Fruit fly (Drosophila melanogaster): ENCODE measurements around the gene abd-A.
A peak's percentile ranks its signal among the peaks of the same experiment; 100 is the strongest.

Gene abd-A

dm6 chr3R:16813116-16813752 is 16.6 kb downstream of the abd-A start:
- TF ChIP-seq pros (GFP tag; optimal IDR thresholded peaks at IDR 0.05) = no peak
- no peak for TF ChIP-seq CG31365 (tag; optimal IDR thresholded peaks at IDR 0.05)
- no peak for TF ChIP-seq ems (GFP tag; optimal IDR thresholded peaks at IDR 0.05)
- TF ChIP-seq Ets65A (GFP tag) = peak; percentile 22
- peak; percentile 71 for TF ChIP-seq Blimp-1 (GFP tag; optimal IDR thresholded peaks at IDR 0.05)
- TF ChIP-seq inv (GFP tag; IDR thresholded peaks at IDR 0.05; ENCODE audit: partially characterized antibody) = no peak
- no peak for TF ChIP-seq CG3847 (GFP tag; IDR thresholded peaks at IDR 0.05)
- TF ChIP-seq cg (GFP tag; optimal IDR thresholded peaks at IDR 0.05) = peak; percentile 73
- peak; percentile 15 for TF ChIP-seq kni (GFP tag; optimal IDR thresholded peaks at IDR 0.05)
- TF ChIP-seq ken (GFP tag; IDR thresholded peaks at IDR 0.05) = no peak
- TF ChIP-seq E2f2 (GFP tag; IDR thresholded peaks at IDR 0.05) = no peak
- TF ChIP-seq CG1602 (GFP tag; optimal IDR thresholded peaks at IDR 0.05) = no peak
- TF ChIP-seq abd-A (tag; optimal IDR thresholded peaks at IDR 0.05) = peak; percentile 100
- no peak for TF ChIP-seq Oaz (GFP tag; IDR thresholded peaks at IDR 0.05)
- TF ChIP-seq CG34224 (GFP tag; IDR thresholded peaks at IDR 0.05; ENCODE audit: partially characterized antibody) = no peak
- TF ChIP-seq CG16815 (GFP tag; optimal IDR thresholded peaks at IDR 0.05) = no peak
- no peak for TF ChIP-seq D (optimal IDR thresholded peaks at IDR 0.05)
- TF ChIP-seq D (GFP tag; optimal IDR thresholded peaks at IDR 0.05) = no peak
- TF ChIP-seq CG2889 (GFP tag; IDR thresholded peaks at IDR 0.05) = no peak
- TF ChIP-seq Chrac-16 (GFP tag; optimal IDR thresholded peaks at IDR 0.05) = no peak
- no peak for TF ChIP-seq Bdp1 (GFP tag; optimal IDR thresholded peaks at IDR 0.05)
- peak; percentile 9; the same call in 1 of the 2 replicates for TF ChIP-seq vvl (GFP tag; IDR thresholded peaks at IDR 0.05)
- TF ChIP-seq psq (GFP tag; optimal IDR thresholded peaks at IDR 0.05) = no peak
- no peak for TF ChIP-seq chif (GFP tag; optimal IDR thresholded peaks at IDR 0.05)
- no peak for TF ChIP-seq sisA (GFP tag; IDR thresholded peaks at IDR 0.05)
- TF ChIP-seq CG11093 (GFP tag; IDR thresholded peaks at IDR 0.05) = no peak
- no peak for TF ChIP-seq CTCF (GFP tag; optimal IDR thresholded peaks at IDR 0.05)
- no peak for TF ChIP-seq ERR (GFP tag; optimal IDR thresholded peaks at IDR 0.05)
- no peak for TF ChIP-seq Dref (GFP tag; IDR thresholded peaks at IDR 0.05)
- TF ChIP-seq pb (GFP tag; optimal IDR thresholded peaks at IDR 0.05) = no peak
- TF ChIP-seq Hsf (GFP tag; optimal IDR thresholded peaks at IDR 0.05) = no peak
- TF ChIP-seq tna (GFP tag; IDR thresholded peaks at IDR 0.05; ENCODE audit: partially characterized antibody) = no peak
- TF ChIP-seq z (GFP tag; IDR thresholded peaks at IDR 0.05) = peak; percentile 74; the same call in 2 of the 3 replicates
- TF ChIP-seq caup (GFP tag; optimal IDR thresholded peaks at IDR 0.05; ENCODE audit: severe bottlenecking) = no peak
- TF ChIP-seq CG15269 (tag; optimal IDR thresholded peaks at IDR 0.05) = no peak
- peak; percentile 33 for TF ChIP-seq sqz (GFP tag; optimal IDR thresholded peaks at IDR 0.05)
- peak; percentile 37 for TF ChIP-seq sd (tag; optimal IDR thresholded peaks at IDR 0.05)
- TF ChIP-seq BtbVII (GFP tag; optimal IDR thresholded peaks at IDR 0.05) = no peak
- no peak for TF ChIP-seq dmrt11E (tag; optimal IDR thresholded peaks at IDR 0.05)
- no peak for TF ChIP-seq HLH3B (GFP tag; IDR thresholded peaks at IDR 0.05)
- no peak for TF ChIP-seq zfh2 (GFP tag; optimal IDR thresholded peaks at IDR 0.05)
- no peak for TF ChIP-seq CG10321 (GFP tag; IDR thresholded peaks at IDR 0.05)
- TF ChIP-seq CG33213 (GFP tag; optimal IDR thresholded peaks at IDR 0.05) = no peak
- TF ChIP-seq chinmo (GFP tag; IDR thresholded peaks at IDR 0.05; ENCODE audit: partially characterized antibody) = 0 out of 4 replicates have a peak, but pooled peaks have one; percentile 49
